Worm (Caenorhabditis elegans): Measurements from ENCODE around the gene F11A5.15.

DNA sequence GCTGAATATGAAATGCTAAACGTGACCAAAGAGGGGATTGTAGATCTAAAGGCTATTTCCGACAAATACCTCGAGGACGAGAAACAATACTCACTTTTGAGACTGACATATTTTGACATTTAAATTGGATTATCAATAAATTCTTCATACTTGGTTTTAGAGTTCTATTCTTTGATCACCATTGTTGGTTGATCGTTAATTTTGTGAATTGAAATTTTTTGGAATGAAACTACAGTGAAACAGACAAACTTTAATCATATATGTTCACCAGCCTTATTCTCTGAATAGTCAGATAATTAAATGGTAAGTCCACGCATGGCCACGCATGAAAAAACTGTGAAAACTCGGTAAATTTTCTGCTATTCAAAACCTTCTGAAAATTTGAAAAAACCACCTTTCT lies 15.8 kb downstream of the F11A5.15 start, which contains the start of gene F11A5.18:
- TF ChIP-seq ztf-11 (tag; optimal IDR thresholded peaks at IDR 0.05) (no peak), zip-8 (tag; optimal IDR thresholded peaks at IDR 0.05) (no peak), ceh-83 (GFP tag; optimal IDR thresholded peaks at IDR 0.05) (no peak), pha-4 (tag; optimal IDR thresholded peaks at IDR 0.05) (no peak), lin-32 (GFP tag; optimal IDR thresholded peaks at IDR 0.05) (no peak), flh-1 (GFP tag; optimal IDR thresholded peaks at IDR 0.05) (no peak), sem-2 (GFP tag; optimal IDR thresholded peaks at IDR 0.05) (no peak), unc-62 (GFP tag; optimal IDR thresholded peaks at IDR 0.05) (no peak), snpc-4 (tag; optimal IDR thresholded peaks at IDR 0.05) (no peak), lsy-2 (tag; optimal IDR thresholded peaks at IDR 0.05) (no peak), nhr-237 (tag; optimal IDR thresholded peaks at IDR 0.05) (no peak), nhr-12 (tag; optimal IDR thresholded peaks at IDR 0.05) (no peak), nhr-28 (tag; optimal IDR thresholded peaks at IDR 0.05) (no peak), blmp-1 (tag; optimal IDR thresholded peaks at IDR 0.05) (no peak)
